Fruit fly (Drosophila melanogaster): ENCODE measurements around the gene Caf1-180.

Caf1-180 gene

DNA sequence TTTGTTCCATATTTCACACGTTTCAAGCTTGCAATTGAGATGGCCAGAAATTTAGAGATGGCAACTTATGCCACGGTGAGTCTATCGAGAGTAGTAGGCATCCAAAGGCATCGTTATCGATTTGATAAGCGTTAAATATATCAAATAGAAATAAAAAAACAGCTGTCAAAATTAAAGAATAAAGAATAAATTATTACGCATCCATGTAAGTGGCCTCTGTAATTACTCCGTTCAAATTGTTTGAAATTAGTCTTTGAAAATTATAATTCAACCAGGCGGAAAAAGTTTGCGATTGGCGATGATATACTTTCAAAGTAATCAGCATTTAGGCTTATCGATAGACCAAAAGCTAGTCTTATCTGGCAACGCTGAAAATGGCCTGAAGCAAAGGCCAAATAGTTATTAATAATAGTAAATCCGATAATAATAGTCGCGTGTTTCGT, 14.4 kb downstream of the Caf1-180 start, which contains the start of the genes CG12659 and Crag (continued):
- TF ChIP-seq pfk (GFP tag; optimal IDR thresholded peaks at IDR 0.05) (peak; percentile 87), CG2129 (GFP tag; IDR thresholded peaks at IDR 0.05; ENCODE audit: partially characterized antibody) (no peak), CG1647 (GFP tag; optimal IDR thresholded peaks at IDR 0.05) (no peak), Hr39 (optimal IDR thresholded peaks at IDR 0.05) (no peak), HLH4C (GFP tag; IDR thresholded peaks at IDR 0.05; ENCODE audit: partially characterized antibody) (peak; percentile 84), corto (GFP tag; optimal IDR thresholded peaks at IDR 0.05) (no peak), hkb (optimal IDR thresholded peaks at IDR 0.05) (no peak), hkb (GFP tag; IDR thresholded peaks at IDR 0.05) (no peak), ssp (GFP tag; IDR thresholded peaks at IDR 0.05) (0 out of 2 replicates have a peak, but pooled peaks have one; percentile 19), Atf-2 (GFP tag; optimal IDR thresholded peaks at IDR 0.05) (no peak), exex (tag; optimal IDR thresholded peaks at IDR 0.05) (peak; percentile 14), peb (GFP tag; IDR thresholded peaks at IDR 0.05) (no peak), Oli (tag; optimal IDR thresholded peaks at IDR 0.05) (no peak), Drgx (GFP tag; IDR thresholded peaks at IDR 0.05) (no peak), jing (GFP tag; optimal IDR thresholded peaks at IDR 0.05) (no peak), ATbp (GFP tag; optimal IDR thresholded peaks at IDR 0.05) (no peak), BtbVII (GFP tag; optimal IDR thresholded peaks at IDR 0.05) (no peak), CG16863 (GFP tag; optimal IDR thresholded peaks at IDR 0.05) (no peak), Dp (GFP tag; optimal IDR thresholded peaks at IDR 0.05) (peak; percentile 16), CG7963 (GFP tag; IDR thresholded peaks at IDR 0.05; ENCODE audit: partially characterized antibody) (peak; percentile 55; the same call in 1 of the 3 replicates)

DNA sequence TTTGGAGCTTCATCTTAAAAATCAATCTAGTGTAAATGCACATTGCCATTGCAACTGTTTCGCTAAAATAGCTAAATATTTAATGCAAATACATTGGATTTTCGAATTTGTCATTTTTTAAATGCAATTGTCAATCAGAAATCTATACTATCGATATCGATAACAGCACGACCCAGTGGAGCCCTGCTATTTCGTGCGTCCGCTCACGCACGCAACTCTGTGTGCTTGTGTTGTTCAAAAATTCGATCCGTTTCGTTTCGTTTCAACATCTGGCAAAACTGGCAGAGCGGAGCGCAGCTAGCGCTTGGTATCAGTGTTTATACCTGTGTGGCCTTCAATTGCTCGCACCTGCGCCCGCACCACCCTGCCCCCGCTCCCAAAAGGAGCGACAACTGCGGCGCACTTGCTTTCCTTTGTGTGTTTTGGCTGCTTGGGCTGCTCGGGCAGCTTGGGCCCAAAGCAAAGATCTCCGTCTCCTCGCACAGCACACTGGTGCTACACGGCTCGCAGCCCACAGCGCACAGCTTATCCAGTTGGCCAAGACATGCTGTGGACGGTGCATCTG, 17.4 kb downstream of the Caf1-180 start, which contains the start of gene CG12081:
CG12081 (plus strand) TSS at position 205 of the 565 bp plus-strand sequence.
- TF ChIP-seq H2.0 (GFP tag; IDR thresholded peaks at IDR 0.05) (no peak), HmgZ (tag; optimal IDR thresholded peaks at IDR 0.05) (peak; percentile 74), CG9817 (tag; optimal IDR thresholded peaks at IDR 0.05) (no peak), pfk (GFP tag; optimal IDR thresholded peaks at IDR 0.05) (peak; percentile 96), CG43689 (GFP tag; IDR thresholded peaks at IDR 0.05) (no peak), Elba2 (GFP tag; optimal IDR thresholded peaks at IDR 0.05) (peak; percentile 78), her (GFP tag; optimal IDR thresholded peaks at IDR 0.05) (no peak), Hr39 (optimal IDR thresholded peaks at IDR 0.05) (no peak), CG16779 (GFP tag; IDR thresholded peaks at IDR 0.05) (no peak), CG18262 (tag; optimal IDR thresholded peaks at IDR 0.05) (no peak), CG11247 (GFP tag; IDR thresholded peaks at IDR 0.05) (no peak), CG12942 (GFP tag; optimal IDR thresholded peaks at IDR 0.05) (no peak), CG13894 (tag; optimal IDR thresholded peaks at IDR 0.05) (no peak), lola (GFP tag; optimal IDR thresholded peaks at IDR 0.05) (no peak), jigr1 (GFP tag; IDR thresholded peaks at IDR 0.05) (no peak), slp2 (GFP tag; optimal IDR thresholded peaks at IDR 0.05) (no peak), CG8765 (GFP tag; IDR thresholded peaks at IDR 0.05) (no peak), abd-A (tag; optimal IDR thresholded peaks at IDR 0.05) (no peak), CG10267 (tag; optimal IDR thresholded peaks at IDR 0.05) (peak; percentile 22), Doc3 (GFP tag; IDR thresholded peaks at IDR 0.05; ENCODE audit: partially characterized antibody) (peak; percentile 85), Mrtf (GFP tag; IDR thresholded peaks at IDR 0.05) (no peak), CG15011 (GFP tag; optimal IDR thresholded peaks at IDR 0.05) (no peak), CG13775 (GFP tag; optimal IDR thresholded peaks at IDR 0.05) (no peak), YL-1 (GFP tag; optimal IDR thresholded peaks at IDR 0.05) (peak; percentile 34), CG16813 (GFP tag; IDR thresholded peaks at IDR 0.05; ENCODE audit: partially characterized antibody) (peak; percentile 90), CG7372 (GFP tag; IDR thresholded peaks at IDR 0.05) (no peak), sens (GFP tag) (peak; percentile 84), ci (GFP tag; IDR thresholded peaks at IDR 0.05) (0 out of 3 replicates have a peak, but pooled peaks have one; percentile 40), CG9932 (GFP tag; IDR thresholded peaks at IDR 0.05) (peak; percentile 38; the same call in 1 of the 2 replicates), Dp (GFP tag; optimal IDR thresholded peaks at IDR 0.05) (peak; percentile 67), hbn (GFP tag; IDR thresholded peaks at IDR 0.05; ENCODE audit: partially characterized antibody) (peak; percentile 85), ara (GFP tag; IDR thresholded peaks at IDR 0.05) (0 out of 2 replicates have a peak, but pooled peaks have one; percentile 34), Xbp1 (GFP tag; optimal IDR thresholded peaks at IDR 0.05) (no peak)
